Fruit fly (Drosophila melanogaster) whole organism: ENCODE measurements around the gene Ilp6.

Experiments used
- CG8478 ChIP-seq: fragments of >200 bp; optimal IDR thresholded peaks from 2 replicates; lab custom pipeline; 2018; ENCODE audit warnings: inconsistent platforms
- Dll ChIP-seq: fragments of >200 bp; optimal IDR thresholded peaks from 2 replicates; lab custom pipeline; 2017
- EcR ChIP-seq, 2 experiments: fragments of >200 bp; optimal IDR thresholded peaks; 2 replicates each; lab custom pipeline; 2017; ENCODE audit warnings: missing biosample characterization in 2 of 2, missing genetic modification characterization in 2 of 2, missing genetic modification reagents in 2 of 2
- pan ChIP-seq: fragments of >200 bp; optimal IDR thresholded peaks from 2 replicates; lab custom pipeline; 2017
- psq ChIP-seq: fragments of >200 bp; optimal IDR thresholded peaks from 2 replicates; lab custom pipeline; 2017
- usp ChIP-seq: fragments of >200 bp; optimal IDR thresholded peaks from 2 replicates; lab custom pipeline; 2017; ENCODE audit warnings: missing biosample characterization, missing genetic modification characterization, mixed read lengths

The Ilp6 gene

DNA sequence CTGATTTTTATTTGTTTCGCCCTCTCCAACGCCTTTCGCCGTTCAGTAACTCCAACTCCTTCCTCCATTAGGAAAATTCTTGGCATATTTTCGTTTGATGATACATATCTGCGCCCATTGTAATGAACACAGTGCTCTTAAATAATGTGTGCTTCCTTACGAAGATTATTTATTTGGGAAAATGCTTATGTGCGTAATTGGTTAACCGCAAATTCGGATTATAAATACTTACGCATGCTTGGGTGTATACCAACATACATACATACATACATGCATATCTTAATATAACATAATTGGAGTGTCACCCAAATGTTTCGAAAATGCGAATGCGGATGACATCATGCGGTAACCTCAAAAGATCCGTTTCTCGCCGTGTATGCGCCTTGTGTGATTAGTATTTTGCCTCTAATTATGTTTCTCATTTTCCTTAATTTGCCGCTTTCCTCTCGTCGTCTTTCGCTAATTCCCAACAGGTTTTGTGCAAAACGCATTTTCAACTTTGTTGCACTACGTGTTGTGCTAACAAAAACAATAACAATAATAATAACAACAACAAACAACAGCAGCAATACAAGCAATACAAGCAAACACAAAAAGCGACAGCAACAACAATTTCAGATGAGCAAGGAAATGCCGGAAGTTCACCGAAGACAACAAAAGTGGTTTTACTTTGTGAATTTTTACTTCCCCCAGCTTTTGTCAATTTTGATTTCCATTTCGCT is 29.8 kb downstream of the Ilp6 start:
- TF ChIP-seq psq (lab: Kevin White, UChicago), result no peak
- TF ChIP-seq CG8478 (lab: Kevin White, UChicago), result no peak
- no peak for TF ChIP-seq pan (lab: Kevin White, UChicago)
- TF ChIP-seq EcR (GFP tag; optimal IDR thresholded peaks at IDR 0.05; lab: Kevin White, UChicago), result no peak
- no peak for TF ChIP-seq usp (GFP tag; lab: Kevin White, UChicago)
- TF ChIP-seq Dll (lab: Kevin White, UChicago), result no peak

DNA sequence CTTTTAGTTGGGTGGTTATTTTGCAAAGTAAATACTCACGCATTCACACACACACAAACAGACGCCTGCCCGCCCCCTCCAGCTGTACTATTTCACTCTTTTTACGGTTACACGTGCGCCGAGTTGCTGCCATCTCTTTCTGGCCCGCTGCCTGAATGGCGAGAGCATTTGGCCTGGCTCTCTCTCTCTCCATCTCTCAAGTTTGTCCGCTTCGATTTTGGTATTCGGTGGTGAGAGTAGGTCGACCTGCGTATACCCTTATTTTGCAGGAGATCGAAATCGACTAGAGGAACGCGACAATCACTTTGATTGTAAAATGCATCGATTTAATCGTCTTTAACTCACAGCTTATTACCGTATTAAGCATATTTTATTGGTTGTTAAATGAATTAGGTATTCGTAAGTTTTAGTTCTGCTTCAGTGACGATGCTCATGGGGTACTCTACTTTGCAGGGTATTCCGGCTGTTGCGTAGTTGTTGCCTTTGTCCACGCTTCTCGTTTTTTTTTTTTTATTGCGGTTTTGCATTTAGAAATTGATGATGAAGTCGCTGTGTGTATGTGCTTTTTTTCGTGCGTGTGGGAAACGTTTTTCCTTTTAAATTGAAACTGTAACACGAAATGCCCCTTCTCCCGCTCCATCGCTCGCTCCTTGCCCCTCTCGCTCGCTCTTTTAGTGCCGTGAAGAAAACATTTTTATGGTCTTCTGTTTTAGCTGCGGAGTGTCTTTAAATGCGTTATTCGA is 30.5 kb downstream of the Ilp6 start:
- no peak for TF ChIP-seq pan (lab: Kevin White, UChicago)
- peak; percentile 80 for TF ChIP-seq Dll (lab: Kevin White, UChicago)
- no peak for TF ChIP-seq usp (GFP tag; lab: Kevin White, UChicago)
- TF ChIP-seq CG8478 (lab: Kevin White, UChicago), result no peak

DNA sequence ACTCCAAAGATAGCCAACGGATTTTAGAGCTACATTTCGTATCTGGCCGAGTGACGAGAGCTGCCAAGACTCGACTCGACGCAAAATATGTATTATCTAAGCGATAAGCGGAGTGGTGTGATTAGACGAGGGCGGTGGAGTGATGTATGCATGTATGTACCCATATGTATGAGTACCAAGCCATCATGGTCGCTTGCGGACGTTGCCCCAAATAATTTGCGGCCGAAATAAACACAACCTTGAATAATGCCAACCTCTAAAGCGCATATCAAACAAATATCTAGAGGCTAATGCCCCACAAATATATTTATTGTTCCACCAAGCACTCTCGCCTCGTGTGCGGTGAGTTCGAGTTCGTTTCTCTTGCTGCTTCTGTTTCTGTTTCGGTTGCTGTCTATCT is 31.6 kb downstream of the Ilp6 start:
- no peak for TF ChIP-seq pan (lab: Kevin White, UChicago)
- TF ChIP-seq psq (lab: Kevin White, UChicago), result no peak
- TF ChIP-seq CG8478 (lab: Kevin White, UChicago), result no peak
- TF ChIP-seq usp (GFP tag; lab: Kevin White, UChicago), result no peak
- TF ChIP-seq Dll (lab: Kevin White, UChicago), result no peak
- TF ChIP-seq EcR (GFP tag; optimal IDR thresholded peaks at IDR 0.05; lab: Kevin White, UChicago), result no peak

DNA sequence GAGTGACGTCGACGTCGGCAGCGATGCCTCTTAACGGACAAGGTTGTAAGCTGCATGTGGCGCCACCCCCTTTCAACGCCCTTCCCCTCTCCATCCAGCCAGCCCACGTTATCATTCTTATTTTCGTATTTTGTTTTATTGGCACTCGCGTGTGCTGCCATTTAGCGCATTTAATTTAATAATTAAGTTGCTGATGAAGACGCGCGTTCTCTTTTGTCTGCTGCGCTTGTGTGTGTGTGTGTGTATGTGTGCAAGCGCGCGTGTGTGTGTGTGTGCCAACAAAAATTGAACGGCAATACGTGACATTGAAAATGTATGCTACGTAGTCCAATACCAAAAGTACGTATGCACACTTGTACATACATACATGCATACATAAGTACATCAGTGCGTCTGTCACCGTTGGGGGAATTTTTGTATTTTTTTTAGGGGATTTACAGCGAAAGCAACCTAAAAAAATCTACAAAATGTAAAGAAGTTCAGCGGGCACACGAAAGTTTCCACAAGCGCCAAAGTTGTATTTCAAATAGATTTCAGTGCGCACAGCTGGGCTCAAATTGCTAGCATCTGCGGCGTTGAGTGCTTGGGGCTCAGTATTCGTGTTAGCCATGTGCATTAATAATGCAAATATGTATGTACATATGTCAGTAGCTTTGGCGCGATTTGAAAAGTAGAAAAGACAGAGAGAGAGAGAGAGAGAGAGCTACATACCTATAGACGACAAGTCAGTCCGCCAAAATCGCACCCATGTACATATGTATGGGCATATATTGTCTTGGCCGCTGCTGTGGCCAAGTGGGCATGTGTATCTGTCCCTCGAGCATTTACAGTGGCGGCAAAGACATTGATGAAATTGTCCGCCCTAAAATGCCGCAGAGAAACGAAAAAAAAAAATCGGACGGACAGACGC is 32.6 kb downstream of the Ilp6 start:
- no peak for TF ChIP-seq usp (GFP tag; lab: Kevin White, UChicago)
- no peak for TF ChIP-seq psq (lab: Kevin White, UChicago)
- TF ChIP-seq CG8478 (lab: Kevin White, UChicago), result no peak
- TF ChIP-seq pan (lab: Kevin White, UChicago), result no peak
- no peak for TF ChIP-seq Dll (lab: Kevin White, UChicago)
- no peak for TF ChIP-seq EcR (GFP tag; optimal IDR thresholded peaks at IDR 0.05; lab: Kevin White, UChicago)

DNA sequence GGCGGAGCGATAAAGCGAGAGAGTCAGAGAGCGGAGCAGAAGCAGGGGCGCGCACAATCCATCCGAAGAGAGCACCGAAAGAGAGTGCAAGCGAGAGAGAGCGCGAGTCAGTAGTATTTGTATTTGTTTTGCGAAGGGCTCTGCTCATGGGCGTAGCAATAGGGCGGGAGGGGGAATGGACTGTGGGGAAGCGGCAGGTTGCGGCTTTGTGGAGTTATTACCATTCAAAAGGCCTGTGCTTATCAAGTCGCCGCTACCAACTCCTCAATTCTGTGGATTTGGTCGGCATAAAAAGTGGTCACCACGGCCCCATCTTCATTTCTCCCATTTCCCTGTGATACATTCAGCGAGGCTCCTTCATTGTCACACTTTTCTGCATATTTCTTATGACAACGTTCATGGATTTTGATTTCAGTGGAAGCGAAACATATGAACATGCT is 33.4 kb downstream of the Ilp6 start:
- TF ChIP-seq psq (lab: Kevin White, UChicago), result no peak
- no peak for TF ChIP-seq usp (GFP tag; lab: Kevin White, UChicago)
- peak; percentile 94 for TF ChIP-seq Dll (lab: Kevin White, UChicago)
- TF ChIP-seq pan (lab: Kevin White, UChicago), result no peak
- TF ChIP-seq EcR (GFP tag; optimal IDR thresholded peaks at IDR 0.05; lab: Kevin White, UChicago), result no peak
- TF ChIP-seq CG8478 (lab: Kevin White, UChicago), result no peak

DNA sequence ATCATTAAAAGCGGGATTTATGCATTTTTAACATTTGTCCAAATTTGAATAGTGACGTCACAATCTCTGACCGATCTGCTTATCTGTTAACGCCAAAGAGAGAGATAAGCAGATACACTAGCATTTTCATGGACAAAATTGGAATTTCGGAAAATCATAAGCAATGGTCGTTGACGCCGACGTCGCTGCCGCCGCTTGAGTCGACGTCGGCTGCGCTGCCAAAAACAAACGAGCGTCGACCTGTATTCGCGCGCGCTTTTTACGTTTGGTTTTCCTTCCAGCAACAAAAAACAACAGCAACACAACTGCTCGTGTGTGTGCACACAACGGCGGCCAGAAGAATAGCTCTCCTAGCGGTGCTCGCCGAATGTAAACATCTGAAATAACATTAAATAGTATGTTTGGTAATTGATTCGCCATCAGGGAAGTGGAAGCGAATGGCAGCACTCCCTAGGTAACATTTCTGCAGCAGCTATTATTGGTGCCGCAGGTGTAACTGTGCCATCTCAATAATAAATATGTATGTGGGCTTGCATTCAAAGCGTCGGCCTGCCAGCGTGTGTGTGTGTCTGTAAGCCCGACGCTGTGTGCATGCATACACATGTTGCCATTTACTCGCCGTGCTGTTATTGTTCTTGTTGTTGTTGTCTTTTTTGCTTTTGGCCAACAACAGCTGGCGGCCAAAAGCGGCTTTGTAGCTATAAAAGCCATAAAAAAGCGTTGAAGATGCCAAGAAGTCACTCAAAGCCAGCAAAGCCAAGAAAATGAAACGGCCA is 34.0 kb downstream of the Ilp6 start:
- no peak for TF ChIP-seq Dll (lab: Kevin White, UChicago)
- TF ChIP-seq EcR (GFP tag; optimal IDR thresholded peaks at IDR 0.05; lab: Kevin White, UChicago), result no peak
- TF ChIP-seq CG8478 (lab: Kevin White, UChicago), result no peak
- no peak for TF ChIP-seq pan (lab: Kevin White, UChicago)

DNA sequence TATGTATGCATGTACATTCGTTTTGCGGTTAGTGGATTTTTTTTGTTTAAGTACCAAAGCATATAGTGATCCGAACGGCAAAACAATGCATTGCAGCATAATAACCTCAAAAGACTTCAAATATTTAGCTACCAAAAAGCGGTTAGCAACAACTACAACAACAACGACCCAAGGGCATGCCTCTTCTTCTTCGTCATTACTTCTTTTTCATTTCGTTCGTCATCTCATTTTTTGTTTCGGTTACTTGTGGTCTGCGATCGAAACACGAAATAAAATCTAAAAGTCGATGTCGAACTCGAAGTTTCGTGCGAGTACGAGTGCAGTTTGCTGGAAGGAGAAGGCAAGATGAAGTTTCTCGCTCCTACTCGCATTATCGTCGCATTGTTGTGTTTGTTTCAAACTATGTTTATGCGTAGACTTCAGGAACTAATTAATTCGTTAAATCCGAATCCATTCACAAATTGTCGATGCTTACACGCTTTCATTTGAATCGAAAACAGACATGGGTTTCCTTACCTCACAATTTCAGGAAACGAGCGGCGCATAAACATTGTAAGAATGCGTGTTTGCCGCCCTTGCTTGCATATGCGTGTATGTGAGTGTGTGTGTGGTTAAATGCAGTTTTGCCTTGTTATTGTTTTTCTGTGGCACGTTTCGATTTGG is 35.6 kb downstream of the Ilp6 start:
- TF ChIP-seq pan (lab: Kevin White, UChicago) (no peak), usp (GFP tag; lab: Kevin White, UChicago) (no peak), EcR (GFP tag; optimal IDR thresholded peaks at IDR 0.05; lab: Kevin White, UChicago) (no peak), Dll (lab: Kevin White, UChicago) (no peak), CG8478 (lab: Kevin White, UChicago) (no peak)

DNA sequence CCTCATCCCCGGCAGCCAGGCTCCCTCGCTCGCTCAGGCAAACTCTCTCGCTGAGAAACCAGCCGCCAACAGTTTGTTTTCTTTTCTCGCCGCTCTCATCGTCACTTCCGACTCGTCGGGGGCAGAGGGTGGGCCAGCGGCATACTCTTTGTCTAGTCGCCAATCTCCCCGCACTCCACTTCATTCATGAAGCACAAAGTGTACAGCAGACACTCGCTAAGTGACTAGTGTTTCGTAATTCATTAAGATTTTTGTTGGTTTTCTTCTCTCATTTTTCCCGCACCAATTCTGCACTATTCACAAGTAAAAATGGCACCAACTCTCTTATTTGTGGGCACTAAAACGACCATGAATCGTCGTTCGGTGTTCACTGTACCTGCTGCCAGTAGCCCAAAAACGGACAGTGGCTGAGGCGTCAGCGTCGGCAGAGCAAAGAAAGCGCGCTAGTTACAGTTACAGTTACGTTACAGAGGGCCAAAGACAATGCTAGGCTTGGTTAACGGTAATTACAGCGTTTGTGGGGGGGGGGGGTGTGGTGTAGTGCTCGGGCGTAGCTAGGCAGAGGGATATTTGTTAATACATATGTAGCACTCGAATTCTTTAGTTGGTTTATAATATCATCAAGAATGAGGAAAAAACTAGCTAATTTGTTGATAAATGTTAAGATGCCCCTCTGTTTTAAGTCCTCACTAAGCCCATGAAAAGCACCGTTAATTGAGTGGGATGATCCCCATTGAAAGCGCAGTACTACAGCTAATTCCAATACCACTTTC is 36.8 kb downstream of the Ilp6 start:
- no peak for TF ChIP-seq pan (lab: Kevin White, UChicago)
- TF ChIP-seq usp (GFP tag; lab: Kevin White, UChicago), result no peak
- TF ChIP-seq Dll (lab: Kevin White, UChicago), result peak; percentile 75
- TF ChIP-seq psq (lab: Kevin White, UChicago), result no peak

DNA sequence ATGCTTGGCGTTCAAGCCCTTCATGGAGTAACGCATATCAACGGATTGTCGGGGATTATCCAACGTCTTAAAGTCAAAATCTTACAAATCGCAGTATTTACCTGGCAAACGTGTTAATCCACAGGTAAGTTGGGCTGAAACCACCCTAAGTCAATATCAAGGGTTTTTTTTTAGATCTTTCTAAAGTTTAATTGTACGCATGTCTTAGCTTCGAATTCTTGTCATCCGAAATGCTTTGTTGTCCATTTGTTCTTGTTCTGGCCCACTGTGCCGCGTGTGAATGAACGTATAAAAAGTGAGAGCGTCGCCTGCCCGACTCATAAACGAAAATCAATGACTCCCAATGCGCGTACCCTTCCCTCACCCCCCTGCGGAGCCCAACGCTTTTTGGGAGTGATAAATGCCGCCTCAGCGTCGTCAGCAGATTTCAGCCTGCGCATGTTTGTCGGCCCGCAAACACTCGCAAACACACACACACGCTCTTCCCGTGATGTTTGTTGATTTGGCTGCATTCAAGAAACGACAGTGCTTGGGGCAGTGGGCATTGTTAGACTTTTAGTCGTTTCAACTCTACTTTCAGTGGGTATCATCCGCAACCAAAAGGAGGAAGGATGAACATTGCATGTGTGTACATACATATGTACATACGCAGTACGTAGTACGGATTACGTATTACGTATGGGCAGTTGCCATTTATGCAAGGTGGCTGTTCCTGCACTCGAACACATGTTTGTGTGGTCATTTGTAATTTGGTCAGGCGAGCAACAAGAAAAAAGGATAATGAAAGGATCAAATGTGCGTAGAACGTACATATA is 38.0 kb downstream of the Ilp6 start:
- no peak for TF ChIP-seq psq (lab: Kevin White, UChicago)
- TF ChIP-seq EcR (GFP tag; optimal IDR thresholded peaks at IDR 0.05; lab: Kevin White, UChicago), result peak; percentile 21 to 66
- no peak for TF ChIP-seq usp (GFP tag; lab: Kevin White, UChicago)
